Worm (Caenorhabditis elegans) whole organism, late embryonic: Measurements from ENCODE around the gene vps-39.

Experiments
- C08G9.2 ChIP-seq: sonication (generic microtip); optimal IDR thresholded peaks from 2 replicates; lab custom pipeline; 2016; ENCODE audit warnings: mild to moderate bottlenecking, missing genetic modification characterization, moderate library complexity, missing compliant biosample characterization
- C38D4.7 ChIP-seq: fragments of 200-800 bp; sonication (Bioruptor generic); optimal IDR thresholded peaks from 2 replicates; lab custom pipeline; 2018; ENCODE audit warnings: mild to moderate bottlenecking, missing genetic modification characterization, moderate library complexity, missing compliant biosample characterization
- F13H6.1 ChIP-seq: sonication (generic microtip); optimal IDR thresholded peaks from 2 replicates; lab custom pipeline; 2016; ENCODE audit warnings: missing genetic modification characterization, missing compliant biosample characterization
- K02D7.2 ChIP-seq: sonication (generic microtip); optimal IDR thresholded peaks from 2 replicates; lab custom pipeline; 2017; ENCODE audit warnings: mild to moderate bottlenecking, missing genetic modification characterization, missing compliant biosample characterization
- K09A11.1 ChIP-seq: sonication (generic microtip); optimal IDR thresholded peaks from 2 replicates; lab custom pipeline; 2017; ENCODE audit warnings: antibody characterized with exemption, mild to moderate bottlenecking, missing genetic modification characterization, missing compliant biosample characterization; ENCODE audit not compliant: insufficient read depth
- Y22D7AL.16 ChIP-seq: sonication (generic microtip); optimal IDR thresholded peaks from 2 replicates; lab custom pipeline; 2016; ENCODE audit warnings: missing genetic modification characterization, missing compliant biosample characterization
- ahr-1 ChIP-seq: sonication (generic microtip); optimal IDR thresholded peaks from 2 replicates; lab custom pipeline; 2016; ENCODE audit warnings: missing genetic modification characterization, missing compliant biosample characterization
- ceh-14 ChIP-seq: sonication (generic microtip); optimal IDR thresholded peaks from 2 replicates; lab custom pipeline; 2016; ENCODE audit warnings: missing genotype, missing genetic modification characterization, missing compliant biosample characterization
- ceh-18 ChIP-seq: sonication (generic microtip); optimal IDR thresholded peaks from 2 replicates; lab custom pipeline; 2016; ENCODE audit warnings: missing genetic modification characterization, missing compliant biosample characterization
- ceh-2 ChIP-seq: sonication (generic microtip); optimal IDR thresholded peaks from 2 replicates; lab custom pipeline; 2016; ENCODE audit warnings: missing genotype, missing genetic modification characterization, missing compliant biosample characterization
- ceh-22 ChIP-seq: sonication (generic microtip); optimal IDR thresholded peaks from 2 replicates; lab custom pipeline; 2017; ENCODE audit warnings: missing biosample characterization, missing genetic modification characterization
- ceh-24 ChIP-seq: sonication (generic microtip); optimal IDR thresholded peaks from 2 replicates; lab custom pipeline; 2016; ENCODE audit warnings: mild to moderate bottlenecking, missing genetic modification characterization, missing compliant biosample characterization
- ceh-45 ChIP-seq: fragments of 200-800 bp; sonication (Bioruptor generic); IDR thresholded peaks from 2 replicates; pipeline ENCODE4 v1.3.6; 2022; ENCODE audit warnings: missing genetic modification reagents, missing genetic modification characterization, missing compliant biosample characterization
- ceh-48 ChIP-seq: sonication (generic microtip); optimal IDR thresholded peaks from 2 replicates; lab custom pipeline; 2016; ENCODE audit warnings: missing genetic modification characterization, inconsistent platforms, missing compliant biosample characterization
- ceh-6 ChIP-seq: fragments of 200-800 bp; sonication (Bioruptor generic); optimal IDR thresholded peaks from 2 replicates; lab custom pipeline; 2018; ENCODE audit warnings: mild to moderate bottlenecking, missing genetic modification characterization, missing compliant biosample characterization
- che-1 ChIP-seq: sonication (generic microtip); optimal IDR thresholded peaks from 2 replicates; lab custom pipeline; 2016; ENCODE audit warnings: mild to moderate bottlenecking, missing genetic modification characterization, missing compliant biosample characterization
- dmd-4 ChIP-seq: sonication (generic microtip); optimal IDR thresholded peaks from 2 replicates; lab custom pipeline; 2016; ENCODE audit warnings: borderline replicate concordance, missing genetic modification characterization, missing compliant biosample characterization
- elt-2 ChIP-seq: sonication (generic microtip); optimal IDR thresholded peaks from 2 replicates; lab custom pipeline; 2016; ENCODE audit warnings: missing genetic modification reagents, missing genetic modification characterization, missing compliant biosample characterization
- eyg-1 ChIP-seq: sonication (generic microtip); optimal IDR thresholded peaks from 2 replicates; lab custom pipeline; 2016; ENCODE audit warnings: missing genotype, missing genetic modification characterization, missing compliant biosample characterization
- fax-1 ChIP-seq: sonication (generic microtip); optimal IDR thresholded peaks from 2 replicates; lab custom pipeline; 2016; ENCODE audit warnings: missing genotype, missing genetic modification characterization, missing compliant biosample characterization
- gmeb-2 ChIP-seq: sonication (generic microtip); optimal IDR thresholded peaks from 2 replicates; lab custom pipeline; 2016; ENCODE audit warnings: missing genetic modification characterization, inconsistent platforms, missing compliant biosample characterization
- hlh-30 ChIP-seq: sonication (generic microtip); optimal IDR thresholded peaks from 2 replicates; lab custom pipeline; 2017; ENCODE audit warnings: antibody characterized with exemption, missing genetic modification characterization, missing compliant biosample characterization; ENCODE audit not compliant: insufficient read depth
- hlh-8 ChIP-seq: sonication (generic microtip); optimal IDR thresholded peaks from 2 replicates; lab custom pipeline; 2016; ENCODE audit warnings: missing genotype, missing genetic modification characterization, missing compliant biosample characterization
- lim-6 ChIP-seq: sonication (generic microtip); optimal IDR thresholded peaks from 2 replicates; lab custom pipeline; 2016; ENCODE audit warnings: missing genetic modification characterization, missing compliant biosample characterization
- nfya-1 ChIP-seq: sonication (generic microtip); optimal IDR thresholded peaks from 2 replicates; lab custom pipeline; 2017; ENCODE audit warnings: missing genetic modification characterization, mild to moderate bottlenecking, missing compliant biosample characterization, antibody characterized with exemption, moderate library complexity
- nhr-11 ChIP-seq: fragments of 150-350 bp; optimal IDR thresholded peaks from 2 replicates; lab custom pipeline; 2014; ENCODE audit warnings: missing biosample characterization, missing genetic modification characterization
- npax-4 ChIP-seq: sonication (generic microtip); optimal IDR thresholded peaks from 2 replicates; lab custom pipeline; 2016; ENCODE audit warnings: missing genetic modification characterization, missing compliant biosample characterization
- pag-3 ChIP-seq: sonication (generic microtip); optimal IDR thresholded peaks from 2 replicates; lab custom pipeline; 2016; ENCODE audit warnings: missing compliant biosample characterization, missing genetic modification characterization, borderline replicate concordance
- pat-9 ChIP-seq: fragments of 200-800 bp; sonication (Bioruptor generic); optimal IDR thresholded peaks from 2 replicates; lab custom pipeline; 2018; ENCODE audit warnings: mild to moderate bottlenecking, missing genetic modification characterization, moderate library complexity, missing compliant biosample characterization
- pax-1 ChIP-seq: fragments of 150-350 bp; optimal IDR thresholded peaks from 2 replicates; lab custom pipeline; 2014; ENCODE audit warnings: missing biosample characterization, missing genetic modification characterization
- pha-2 ChIP-seq: sonication (generic microtip); optimal IDR thresholded peaks from 2 replicates; lab custom pipeline; 2017; ENCODE audit warnings: mild to moderate bottlenecking, missing genetic modification characterization, missing compliant biosample characterization
- pha-4 ChIP-seq: fragments of 150-350 bp; optimal IDR thresholded peaks from 2 replicates; lab custom pipeline; 2018; ENCODE audit warnings: missing biosample characterization, missing genetic modification reagents, missing genetic modification characterization
- pros-1 ChIP-seq: fragments of 150-350 bp; optimal IDR thresholded peaks from 2 replicates; lab custom pipeline; 2014; ENCODE audit warnings: missing biosample characterization, missing genetic modification reagents, missing genetic modification characterization
- ref-2 ChIP-seq: sonication (generic microtip); optimal IDR thresholded peaks from 2 replicates; lab custom pipeline; 2016; ENCODE audit warnings: missing genetic modification characterization, missing compliant biosample characterization
- rnt-1 ChIP-seq: sonication (generic microtip); optimal IDR thresholded peaks from 2 replicates; lab custom pipeline; 2016; ENCODE audit warnings: missing genetic modification characterization, missing compliant biosample characterization
- sox-2 ChIP-seq: fragments of 200-800 bp; sonication (Bioruptor generic); IDR thresholded peaks from 2 replicates; pipeline ENCODE4 v1.3.6; 2022; ENCODE audit warnings: missing genetic modification reagents, missing genetic modification characterization, missing compliant biosample characterization
- tbx-7 ChIP-seq: sonication (generic microtip); optimal IDR thresholded peaks from 2 replicates; lab custom pipeline; 2016; ENCODE audit warnings: missing genotype, missing genetic modification characterization, missing compliant biosample characterization
- unc-42 ChIP-seq: sonication (generic microtip); optimal IDR thresholded peaks from 2 replicates; lab custom pipeline; 2016; ENCODE audit warnings: missing genotype, missing genetic modification characterization, missing compliant biosample characterization
- unc-55 ChIP-seq: sonication (generic microtip); optimal IDR thresholded peaks from 2 replicates; lab custom pipeline; 2017; ENCODE audit warnings: missing biosample characterization, missing genetic modification reagents, missing genetic modification characterization
- zip-5 ChIP-seq: sonication (generic microtip); optimal IDR thresholded peaks from 2 replicates; lab custom pipeline; 2016; ENCODE audit warnings: missing genetic modification characterization, missing compliant biosample characterization

Gene vps-39

ce11 chrV:14023074-14023473 lies 15.1 kb downstream of the vps-39 start, which contains the start of gene T08G5.15:
Gene T08G5.15 (minus strand): TSS chrV:14023174.
- TF ChIP-seq tbx-7 (tag; lab: Kevin White, UChicago), result no peak
- TF ChIP-seq C38D4.7 (GFP tag; lab: Kevin White, UChicago), result no peak
- TF ChIP-seq C08G9.2, result no peak
- TF ChIP-seq gmeb-2 (tag; lab: Kevin White, UChicago), result no peak
- TF ChIP-seq ref-2 (tag; lab: Kevin White, UChicago), result no peak
- no peak for TF ChIP-seq F13H6.1
- no peak for TF ChIP-seq ceh-18 (tag; lab: Kevin White, UChicago)
- no peak for TF ChIP-seq pax-1 (tag; lab: Kevin White, UChicago)
- TF ChIP-seq hlh-30 (tag; lab: Kevin White, UChicago), result no peak
- TF ChIP-seq dmd-4 (tag; lab: Kevin White, UChicago), result no peak
- no peak for TF ChIP-seq nhr-11 (tag; lab: Kevin White, UChicago)
- TF ChIP-seq npax-4 (tag; lab: Kevin White, UChicago), result no peak
- TF ChIP-seq nfya-1, result no peak
- no peak for TF ChIP-seq unc-55 (GFP tag; lab: Kevin White, UChicago)
- no peak for TF ChIP-seq elt-2 (tag; lab: Kevin White, UChicago)
- TF ChIP-seq pag-3 (tag; lab: Kevin White, UChicago), result no peak

ce11 chrV:14018640-14019039 lies 19.5 kb downstream of the vps-39 start, which contains the start of the genes mtl-2 and T08G5.1:
Gene mtl-2 (minus strand): TSS chrV:14018673.
Gene T08G5.1 (plus strand): TSS chrV:14018766.
- TF ChIP-seq pha-4 (tag; lab: Kevin White, UChicago), result no peak
- TF ChIP-seq elt-2 (tag; lab: Kevin White, UChicago), result peak; percentile 49

ce11 chrV:14017476-14017875 lies 20.7 kb downstream of the vps-39 start, which contains the start of gene srh-308:
Gene srh-308 (minus strand): TSS chrV:14017576.
- TF ChIP-seq pha-2 (no peak), eyg-1 (tag; lab: Kevin White, UChicago) (no peak)

- TF ChIP-seq ceh-2 (no peak), eyg-1 (tag; lab: Kevin White, UChicago) (no peak), C08G9.2 (no peak), rnt-1 (tag; lab: Kevin White, UChicago) (no peak), pat-9 (tag; lab: Kevin White, UChicago) (no peak), fax-1 (tag; lab: Kevin White, UChicago) (no peak), pag-3 (tag; lab: Kevin White, UChicago) (no peak), ceh-24 (tag; lab: Kevin White, UChicago) (no peak)
Measured at ce11 chrV:14014395-14014794, 23.8 kb downstream of the vps-39 start, which contains the start of gene end-3. Gene end-3 (plus strand): TSS chrV:14014695.

- no peak for TF ChIP-seq gmeb-2 (tag; lab: Kevin White, UChicago)
- no peak for TF ChIP-seq pax-1 (tag; lab: Kevin White, UChicago)
- no peak for TF ChIP-seq sox-2
- no peak for TF ChIP-seq nhr-11 (tag; lab: Kevin White, UChicago)
- no peak for TF ChIP-seq Y22D7AL.16 (tag; lab: Kevin White, UChicago)
- no peak for TF ChIP-seq ceh-6 (GFP tag; lab: Kevin White, UChicago)
- no peak for TF ChIP-seq C38D4.7 (GFP tag; lab: Kevin White, UChicago)
- TF ChIP-seq zip-5 (tag; lab: Kevin White, UChicago), result no peak
- no peak for TF ChIP-seq unc-42
- no peak for TF ChIP-seq C08G9.2
Measured at ce11 chrV:14013638-14014037, 24.5 kb downstream of the vps-39 start.

ce11 chrV:14012002-14012554 lies 26.1 kb downstream of the vps-39 start, which contains the start of the genes ddx-17 and aip-1:
Gene ddx-17 (minus strand): TSS chrV:14012052.
Gene aip-1 (plus strand): TSS chrV:14012333.
- TF ChIP-seq ceh-24 (tag; lab: Kevin White, UChicago) (no peak), che-1 (tag; lab: Kevin White, UChicago) (no peak), ceh-48 (tag; lab: Kevin White, UChicago) (peak; percentile 10), zip-5 (tag; lab: Kevin White, UChicago) (no peak), pat-9 (tag; lab: Kevin White, UChicago) (no peak), nhr-11 (tag; lab: Kevin White, UChicago) (no peak), ceh-45 (GFP tag; lab: Robert Waterston, UW) (no peak), K02D7.2 (tag; lab: Kevin White, UChicago) (no peak), ahr-1 (no peak), elt-2 (tag; lab: Kevin White, UChicago) (no peak), ceh-14 (tag; lab: Kevin White, UChicago) (no peak), hlh-8 (tag; lab: Kevin White, UChicago) (no peak), K09A11.1 (no peak), gmeb-2 (tag; lab: Kevin White, UChicago) (no peak), pros-1 (tag; lab: Kevin White, UChicago) (no peak), lim-6 (tag; lab: Kevin White, UChicago) (no peak), hlh-30 (tag; lab: Kevin White, UChicago) (peak; percentile 85), ceh-22 (tag; lab: Kevin White, UChicago) (no peak), sox-2 (no peak), unc-55 (GFP tag; lab: Kevin White, UChicago) (peak; percentile 50)
